Fruit fly (Drosophila melanogaster) S2 (cell line): ENCODE results near the gene HP1b.

Experiments
- CG8478 ChIP-seq: fragments of >200 bp; optimal IDR thresholded peaks from 2 replicates; lab custom pipeline; 2018
- CTCF ChIP-seq, 2 experiments: fragments of >200 bp; optimal IDR thresholded peaks; 2 replicates each; lab custom pipeline; 2018

Gene HP1b

dm6 chrX:9080962-9081361 lies at the start of gene HP1b, which contains the start of gene CG7246:
TSS of gene HP1b (plus strand) at chrX:9081063.
TSS of gene CG7246 (minus strand) at chrX:9081057.
- no peak for TF ChIP-seq CTCF (optimal IDR thresholded peaks at IDR 0.05; lab: Kevin White, UChicago)
- TF ChIP-seq CG8478 (lab: Kevin White, UChicago) = no peak

dm6 chrX:9036113-9036512 lies 44.8 kb upstream of the HP1b start:
- no peak for TF ChIP-seq CG8478 (lab: Kevin White, UChicago)
- no peak for TF ChIP-seq CTCF (optimal IDR thresholded peaks at IDR 0.05; lab: Kevin White, UChicago)

dm6 chrX:9038778-9039177 lies 42.1 kb upstream of the HP1b start:
- TF ChIP-seq CG8478 (lab: Kevin White, UChicago) = no peak
- TF ChIP-seq CTCF (optimal IDR thresholded peaks at IDR 0.05; lab: Kevin White, UChicago) = no peak

dm6 chrX:9040855-9041254 lies 40.0 kb upstream of the HP1b start:
- TF ChIP-seq CTCF (optimal IDR thresholded peaks at IDR 0.05; lab: Kevin White, UChicago) (peak; percentile 42 to 61), CG8478 (lab: Kevin White, UChicago) (no peak)

dm6 chrX:9041789-9042456 lies 38.9 kb upstream of the HP1b start:
- TF ChIP-seq CG8478 (lab: Kevin White, UChicago) (no peak), CTCF (optimal IDR thresholded peaks at IDR 0.05; lab: Kevin White, UChicago) (no peak)

dm6 chrX:9042457-9043045 lies 38.3 kb upstream of the HP1b start:
- TF ChIP-seq CTCF (optimal IDR thresholded peaks at IDR 0.05; lab: Kevin White, UChicago) = peak; percentile 43 to 76
- TF ChIP-seq CG8478 (lab: Kevin White, UChicago) = no peak

- no peak for TF ChIP-seq CG8478 (lab: Kevin White, UChicago)
- TF ChIP-seq CTCF (optimal IDR thresholded peaks at IDR 0.05; lab: Kevin White, UChicago) = no peak
Measured at dm6 chrX:9043711-9044505, 37.0 kb upstream of the HP1b start.

dm6 chrX:9044857-9045256 lies 36.0 kb upstream of the HP1b start:
- TF ChIP-seq CTCF (optimal IDR thresholded peaks at IDR 0.05; lab: Kevin White, UChicago) (no peak), CG8478 (lab: Kevin White, UChicago) (no peak)

dm6 chrX:9046383-9046941 lies 34.4 kb upstream of the HP1b start:
- no peak for TF ChIP-seq CG8478 (lab: Kevin White, UChicago)
- TF ChIP-seq CTCF (optimal IDR thresholded peaks at IDR 0.05; lab: Kevin White, UChicago) = no peak

dm6 chrX:9046986-9047385 lies 33.9 kb upstream of the HP1b start:
- TF ChIP-seq CG8478 (lab: Kevin White, UChicago) (no peak), CTCF (optimal IDR thresholded peaks at IDR 0.05; lab: Kevin White, UChicago) (no peak)

- TF ChIP-seq CTCF (optimal IDR thresholded peaks at IDR 0.05; lab: Kevin White, UChicago) (no peak), CG8478 (lab: Kevin White, UChicago) (no peak)
Measured at dm6 chrX:9047725-9048384, 33.0 kb upstream of the HP1b start.

dm6 chrX:9048385-9048750 lies 32.5 kb upstream of the HP1b start:
- no peak for TF ChIP-seq CTCF (optimal IDR thresholded peaks at IDR 0.05; lab: Kevin White, UChicago)

dm6 chrX:9048941-9049340 lies 31.9 kb upstream of the HP1b start:
- TF ChIP-seq CG8478 (lab: Kevin White, UChicago) = no peak
- no peak for TF ChIP-seq CTCF (optimal IDR thresholded peaks at IDR 0.05; lab: Kevin White, UChicago)

dm6 chrX:9060078-9060477 lies 20.8 kb upstream of the HP1b start:
- TF ChIP-seq CTCF (optimal IDR thresholded peaks at IDR 0.05; lab: Kevin White, UChicago) (no peak), CG8478 (lab: Kevin White, UChicago) (no peak)
